Worm (Caenorhabditis elegans) whole organism, L1 larva: Measurements from ENCODE around the gene F22H10.6.

ENCODE experiments used
- ceh-82 ChIP-seq, 3 experiments: fragments of 150-350 bp in 1 of 3; sonication (generic microtip) in 2 of 3; optimal IDR thresholded peaks; 2 replicates each; lab custom pipeline; 2014 to 2017; ENCODE audit warnings: missing biosample characterization in 3 of 3, missing genetic modification characterization in 3 of 3
- ces-1 ChIP-seq: fragments of 150-350 bp; optimal IDR thresholded peaks from 2 replicates; lab custom pipeline; 2014; ENCODE audit warnings: missing biosample characterization, missing genetic modification reagents, missing genetic modification characterization
- efl-3 ChIP-seq: fragments of 200-800 bp; sonication (Bioruptor generic); optimal IDR thresholded peaks from 2 replicates; lab custom pipeline; 2018; ENCODE audit warnings: mild to moderate bottlenecking, missing genetic modification characterization, missing compliant biosample characterization
- elt-2 ChIP-seq: sonication (generic microtip); optimal IDR thresholded peaks from 2 replicates; lab custom pipeline; 2016; ENCODE audit warnings: missing genetic modification characterization, mild to moderate bottlenecking, inconsistent platforms, missing compliant biosample characterization, missing genetic modification reagents
- lin-15B ChIP-seq: fragments of 150-350 bp; sonication (generic microtip); optimal IDR thresholded peaks from 3 replicates; lab custom pipeline; 2014; ENCODE audit warnings: missing biosample characterization, missing genetic modification characterization
- mep-1 ChIP-seq: fragments of 150-350 bp; optimal IDR thresholded peaks from 2 replicates; lab custom pipeline; 2014; ENCODE audit warnings: missing biosample characterization, missing genetic modification characterization

ce11 chrX:16696822-16697221 lies 5.7 kb upstream of the F22H10.6 start:
- no peak for TF ChIP-seq ceh-82 (tag; optimal IDR thresholded peaks at IDR 0.05; lab: Kevin White, UChicago)
- no peak for TF ChIP-seq efl-3 (GFP tag; lab: Kevin White, UChicago)
- no peak for TF ChIP-seq lin-15B (tag; lab: Kevin White, UChicago)
- TF ChIP-seq ces-1: no peak
- TF ChIP-seq mep-1 (tag; lab: Kevin White, UChicago): no peak
- TF ChIP-seq elt-2 (tag; lab: Kevin White, UChicago): no peak
